Fruit fly (Drosophila melanogaster): ENCODE measurements around the gene MME1.

The MME1 gene

dm6 chr2L:7043039-7043905 is 15.9 kb downstream of the MME1 start (continued):
- TF ChIP-seq Dek (tag; optimal IDR thresholded peaks at IDR 0.05) (no peak), CG31441 (GFP tag; IDR thresholded peaks at IDR 0.05) (0 out of 2 replicates have a peak, but pooled peaks have one; percentile 17), sob (GFP tag; IDR thresholded peaks at IDR 0.05) (peak; percentile 32; the same call in 1 of the 2 replicates), CG33557 (GFP tag; optimal IDR thresholded peaks at IDR 0.05) (peak; percentile 87), CG3838 (GFP tag; optimal IDR thresholded peaks at IDR 0.05) (peak; percentile 76), CG11456 (GFP tag; IDR thresholded peaks at IDR 0.05) (no peak), cg (GFP tag; optimal IDR thresholded peaks at IDR 0.05) (peak; percentile 35), Side (GFP tag; optimal IDR thresholded peaks at IDR 0.05) (no peak), CG33213 (GFP tag; optimal IDR thresholded peaks at IDR 0.05) (no peak), Scr (GFP tag; IDR thresholded peaks at IDR 0.05; ENCODE audit: partially characterized antibody) (peak; percentile 9; the same call in 1 of the 2 replicates), Eip74EF (GFP tag; optimal IDR thresholded peaks at IDR 0.05) (no peak), CG8478 (optimal IDR thresholded peaks at IDR 0.05) (no peak), CG31388 (GFP tag; optimal IDR thresholded peaks at IDR 0.05) (no peak), Rx (GFP tag; IDR thresholded peaks at IDR 0.05) (no peak), Usf (GFP tag; optimal IDR thresholded peaks at IDR 0.05) (no peak), CG12942 (GFP tag; optimal IDR thresholded peaks at IDR 0.05) (peak; percentile 2), Hr78 (GFP tag; optimal IDR thresholded peaks at IDR 0.05) (peak in 1 of 2 experiments; percentile 72), CG6854 (GFP tag; optimal IDR thresholded peaks at IDR 0.05) (peak; percentile 8), Blimp-1 (GFP tag; optimal IDR thresholded peaks at IDR 0.05) (peak; percentile 17), YL-1 (GFP tag; optimal IDR thresholded peaks at IDR 0.05) (peak; percentile 31), CG7987 (GFP tag; optimal IDR thresholded peaks at IDR 0.05) (peak; percentile 13), CG15514 (GFP tag; optimal IDR thresholded peaks at IDR 0.05) (peak; percentile 11), dysf (GFP tag; IDR thresholded peaks at IDR 0.05) (no peak), Rfx (GFP tag; IDR thresholded peaks at IDR 0.05) (peak; percentile 40; the same call in 1 of the 2 replicates), vfl (GFP tag; optimal IDR thresholded peaks at IDR 0.05) (no peak), CG4617 (GFP tag; optimal IDR thresholded peaks at IDR 0.05; ENCODE audit: borderline replicate concordance) (no peak), Sry-β (GFP tag; optimal IDR thresholded peaks at IDR 0.05) (no peak), CG11723 (GFP tag; optimal IDR thresholded peaks at IDR 0.05) (peak; percentile 51), crol (GFP tag; IDR thresholded peaks at IDR 0.05) (no peak), Ssrp (tag; optimal IDR thresholded peaks at IDR 0.05) (peak; percentile 21), yki (optimal IDR thresholded peaks at IDR 0.05) (no peak), CG10543 (GFP tag; optimal IDR thresholded peaks at IDR 0.05) (no peak), jigr1 (GFP tag; IDR thresholded peaks at IDR 0.05) (no peak)

dm6 chr2L:7047703-7048102 is 20.4 kb downstream of the MME1 start:
- TF ChIP-seq CG10543 (GFP tag; optimal IDR thresholded peaks at IDR 0.05) (peak; percentile 59), Usf (GFP tag; optimal IDR thresholded peaks at IDR 0.05) (no peak), CG2120 (GFP tag; optimal IDR thresholded peaks at IDR 0.05) (peak; percentile 67), lmd (GFP tag; IDR thresholded peaks at IDR 0.05) (no peak), CG13894 (tag; optimal IDR thresholded peaks at IDR 0.05) (peak; percentile 38), CG9932 (GFP tag; IDR thresholded peaks at IDR 0.05) (peak; percentile 43), CG7963 (GFP tag; IDR thresholded peaks at IDR 0.05; ENCODE audit: partially characterized antibody) (no peak), Dbx (GFP tag; IDR thresholded peaks at IDR 0.05) (peak; percentile 62), rib (GFP tag; IDR thresholded peaks at IDR 0.05) (peak; percentile 47; the same call in 1 of the 2 replicates), HmgZ (tag; optimal IDR thresholded peaks at IDR 0.05) (peak; percentile 1), CG3065 (GFP tag; optimal IDR thresholded peaks at IDR 0.05) (no peak), pho (GFP tag; optimal IDR thresholded peaks at IDR 0.05) (peak; percentile 22), sob (GFP tag; IDR thresholded peaks at IDR 0.05) (peak; percentile 44; the same call in 1 of the 2 replicates), B-H1 (GFP tag; IDR thresholded peaks at IDR 0.05) (no peak), Atf6 (GFP tag; IDR thresholded peaks at IDR 0.05) (peak; percentile 55), Dip3 (GFP tag; optimal IDR thresholded peaks at IDR 0.05) (peak; percentile 19), CrebB (tag; optimal IDR thresholded peaks at IDR 0.05) (peak; percentile 5), CG11085 (GFP tag; IDR thresholded peaks at IDR 0.05) (peak; percentile 29; the same call in 1 of the 2 replicates), zfh2 (GFP tag; optimal IDR thresholded peaks at IDR 0.05) (peak; percentile 13), Rfx (GFP tag; IDR thresholded peaks at IDR 0.05) (peak; percentile 34; the same call in 1 of the 2 replicates)
